Worm (Caenorhabditis elegans) whole organism, L1 larva: ENCODE results near the gene cal-8.

Source experiments
- C16A3.4 ChIP-seq: fragments of 150-350 bp; optimal IDR thresholded peaks from 2 replicates; lab custom pipeline; 2014; ENCODE audit warnings: missing biosample characterization, missing genetic modification characterization
- C34B4.2 ChIP-seq: sonication (generic microtip); optimal IDR thresholded peaks from 2 replicates; lab custom pipeline; 2017; ENCODE audit warnings: mild to moderate bottlenecking, missing genetic modification characterization, missing compliant biosample characterization
- F16B12.6 ChIP-seq: fragments of 150-350 bp; optimal IDR thresholded peaks from 2 replicates; lab custom pipeline; 2014; ENCODE audit warnings: missing biosample characterization, missing genetic modification characterization
- Y116A8C.19 ChIP-seq: sonication (generic microtip); optimal IDR thresholded peaks from 2 replicates; lab custom pipeline; 2016; ENCODE audit warnings: missing compliant biosample characterization, missing genetic modification characterization, borderline replicate concordance
- alr-1 ChIP-seq: fragments of 200-800 bp; sonication (Bioruptor generic); optimal IDR thresholded peaks from 2 replicates; lab custom pipeline; 2018; ENCODE audit warnings: borderline replicate concordance, mild to moderate bottlenecking, missing genetic modification characterization, missing compliant biosample characterization
- ama-1 ChIP-seq: fragments of 150-350 bp; optimal IDR thresholded peaks from 2 replicates; lab custom pipeline; 2014
- ceh-63 ChIP-seq: fragments of 200-800 bp; sonication (Bioruptor generic); optimal IDR thresholded peaks from 2 replicates; lab custom pipeline; 2018; ENCODE audit warnings: mild to moderate bottlenecking, missing genetic modification characterization, missing compliant biosample characterization
- egl-13 ChIP-seq: sonication (generic microtip); optimal IDR thresholded peaks from 2 replicates; lab custom pipeline; 2016; ENCODE audit warnings: missing genotype, missing genetic modification reagents, missing genetic modification characterization, missing compliant biosample characterization
- egl-27 ChIP-seq, 2 experiments: fragments of 150-350 bp in 1 of 2; sonication (generic microtip); optimal IDR thresholded peaks; 3 replicates each; lab custom pipeline; 2017 to 2018; ENCODE audit warnings: missing biosample characterization in 2 of 2, missing genetic modification characterization in 2 of 2, missing genetic modification reagents in 2 of 2
- elt-3 ChIP-seq, 6 experiments: fragments of 150-350 bp in 1 of 6; sonication (generic microtip); optimal IDR thresholded peaks; 2 replicates each; lab custom pipeline; 2017 to 2018; ENCODE audit warnings: missing biosample characterization in 6 of 6, missing genetic modification characterization in 6 of 6, inconsistent platforms in 1 of 6
- fkh-10 ChIP-seq: sonication (generic microtip); optimal IDR thresholded peaks from 2 replicates; lab custom pipeline; 2017; ENCODE audit warnings: missing biosample characterization, missing genetic modification reagents, missing genetic modification characterization
- fkh-8 ChIP-seq: sonication (generic microtip); optimal IDR thresholded peaks from 2 replicates; lab custom pipeline; 2016; ENCODE audit warnings: mild to moderate bottlenecking, missing genetic modification characterization, missing compliant biosample characterization
- grh-1 ChIP-seq: fragments of 200-800 bp; sonication (Bioruptor generic); IDR thresholded peaks from 2 replicates; pipeline ENCODE4 v1.3.6; 2022; ENCODE audit warnings: missing genetic modification reagents, missing genetic modification characterization, missing compliant biosample characterization
- hlh-17 ChIP-seq: fragments of 200-800 bp; sonication (Bioruptor generic); optimal IDR thresholded peaks from 2 replicates; lab custom pipeline; 2018; ENCODE audit warnings: missing genetic modification characterization, mild to moderate bottlenecking, missing compliant biosample characterization, moderate library complexity, borderline replicate concordance
- hpl-2 ChIP-seq: fragments of 150-350 bp; optimal IDR thresholded peaks from 2 replicates; lab custom pipeline; 2014; ENCODE audit warnings: missing biosample characterization, missing genetic modification reagents, missing genetic modification characterization
- jun-1 ChIP-seq: fragments of 150-350 bp; optimal IDR thresholded peaks from 2 replicates; lab custom pipeline; 2014; ENCODE audit warnings: missing biosample characterization, missing genetic modification reagents, missing genetic modification characterization
- lin-15B ChIP-seq: fragments of 150-350 bp; sonication (generic microtip); optimal IDR thresholded peaks from 3 replicates; lab custom pipeline; 2014; ENCODE audit warnings: missing biosample characterization, missing genetic modification characterization
- lir-3 ChIP-seq: sonication (generic microtip); optimal IDR thresholded peaks from 2 replicates; lab custom pipeline; 2016; ENCODE audit warnings: mild to moderate bottlenecking, missing genetic modification characterization, moderate library complexity, missing compliant biosample characterization; ENCODE audit not compliant: poor library complexity
- mep-1 ChIP-seq: fragments of 150-350 bp; optimal IDR thresholded peaks from 2 replicates; lab custom pipeline; 2014; ENCODE audit warnings: missing biosample characterization, missing genetic modification characterization
- nhr-12 ChIP-seq: sonication (generic microtip); optimal IDR thresholded peaks from 2 replicates; lab custom pipeline; 2017; ENCODE audit warnings: missing biosample characterization, missing genetic modification characterization
- nhr-19 ChIP-seq: fragments of 200-800 bp; sonication (Bioruptor generic); conservative IDR thresholded peaks from 2 replicates; pipeline ENCODE4 v1.3.6; 2022; ENCODE audit warnings: missing genetic modification characterization, missing compliant biosample characterization
- nhr-20 ChIP-seq: sonication (generic microtip); optimal IDR thresholded peaks from 2 replicates; lab custom pipeline; 2016; ENCODE audit warnings: mild to moderate bottlenecking, missing genetic modification characterization, missing compliant biosample characterization
- nhr-237 ChIP-seq: fragments of 150-350 bp; optimal IDR thresholded peaks from 2 replicates; lab custom pipeline; 2014; ENCODE audit warnings: missing biosample characterization, missing genetic modification characterization
- nhr-28 ChIP-seq: fragments of 150-350 bp; optimal IDR thresholded peaks from 2 replicates; lab custom pipeline; 2014; ENCODE audit warnings: missing biosample characterization, missing genetic modification characterization
- nhr-47 ChIP-seq: sonication (generic microtip); optimal IDR thresholded peaks from 2 replicates; lab custom pipeline; 2016; ENCODE audit warnings: mild to moderate bottlenecking, missing genetic modification characterization, moderate library complexity, missing compliant biosample characterization
- nhr-85 ChIP-seq: sonication (generic microtip); peaks from one replicate; lab custom pipeline; 2016; ENCODE audit warnings: missing genetic modification characterization, inconsistent platforms, missing compliant biosample characterization
- pax-3 ChIP-seq: fragments of 200-800 bp; sonication (Bioruptor generic); optimal IDR thresholded peaks from 2 replicates; lab custom pipeline; 2018; ENCODE audit warnings: mild to moderate bottlenecking, missing genetic modification characterization, moderate library complexity, missing compliant biosample characterization
- rnt-1 ChIP-seq: sonication (generic microtip); optimal IDR thresholded peaks from 2 replicates; lab custom pipeline; 2016; ENCODE audit warnings: mild to moderate bottlenecking, missing genetic modification characterization, moderate library complexity, missing compliant biosample characterization
- skn-1 ChIP-seq: fragments of 150-350 bp; optimal IDR thresholded peaks from 2 replicates; lab custom pipeline; 2014; ENCODE audit warnings: missing biosample characterization, missing genetic modification characterization
- snpc-4 ChIP-seq: fragments of 150-350 bp; optimal IDR thresholded peaks from 2 replicates; lab custom pipeline; 2014; ENCODE audit warnings: missing biosample characterization, missing genetic modification characterization
- snu-23 ChIP-seq: sonication (generic microtip); optimal IDR thresholded peaks from 2 replicates; lab custom pipeline; 2016; ENCODE audit warnings: missing genetic modification characterization, missing compliant biosample characterization
- sox-4 ChIP-seq: sonication (generic microtip); optimal IDR thresholded peaks from 2 replicates; lab custom pipeline; 2016; ENCODE audit warnings: missing genetic modification characterization, missing compliant biosample characterization
- swsn-7 ChIP-seq: sonication (generic microtip); optimal IDR thresholded peaks from 2 replicates; lab custom pipeline; 2016; ENCODE audit warnings: missing genetic modification characterization, missing compliant biosample characterization
- unc-130 ChIP-seq: fragments of 150-350 bp; optimal IDR thresholded peaks from 2 replicates; lab custom pipeline; 2017; ENCODE audit warnings: missing biosample characterization, missing genetic modification characterization, inconsistent platforms
- unc-30 ChIP-seq: sonication (generic microtip); optimal IDR thresholded peaks from 2 replicates; lab custom pipeline; 2017; ENCODE audit warnings: missing biosample characterization, missing genetic modification characterization
- unc-62 ChIP-seq: fragments of 150-350 bp; optimal IDR thresholded peaks from 2 replicates; lab custom pipeline; 2014; ENCODE audit warnings: missing biosample characterization, missing genetic modification reagents, missing genetic modification characterization
- zip-4 ChIP-seq: fragments of 200-800 bp; sonication (Bioruptor generic); optimal IDR thresholded peaks from 2 replicates; lab custom pipeline; 2018; ENCODE audit warnings: mild to moderate bottlenecking, missing genetic modification characterization, moderate library complexity, missing compliant biosample characterization

Gene cal-8

DNA sequence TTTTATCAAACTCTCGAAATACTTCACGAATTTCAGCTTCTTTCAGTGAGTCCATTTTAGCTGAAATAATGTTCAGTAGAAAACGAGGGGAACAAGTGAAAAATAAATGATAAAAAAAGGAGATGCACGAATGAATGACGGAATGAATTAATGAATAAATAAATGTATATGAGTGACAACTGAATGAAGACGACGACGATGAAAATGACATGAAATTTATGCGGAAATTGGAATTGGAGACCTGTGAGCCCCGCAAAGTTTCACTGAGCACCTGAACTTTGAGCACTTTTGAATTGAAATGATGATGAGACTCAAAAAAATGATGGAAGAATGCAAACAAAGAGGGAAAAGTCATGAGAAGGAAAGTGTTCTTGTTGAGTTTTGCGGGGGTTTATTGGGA lies at the start of gene cal-8:
cal-8 (minus strand) TSS at position 60 of the 400 bp plus-strand sequence.
- TF ChIP-seq skn-1 (tag; lab: Kevin White, UChicago): no peak
- TF ChIP-seq ama-1 (lab: Kevin White, UChicago): no peak
- TF ChIP-seq nhr-47 (tag; lab: Kevin White, UChicago): no peak
- no peak for TF ChIP-seq egl-13 (tag; lab: Kevin White, UChicago)
- no peak for TF ChIP-seq pax-3 (tag; lab: Kevin White, UChicago)
- TF ChIP-seq snu-23 (GFP tag; lab: Kevin White, UChicago): no peak
- TF ChIP-seq nhr-19: no peak
- TF ChIP-seq unc-62 (GFP tag; lab: Kevin White, UChicago): no peak

DNA sequence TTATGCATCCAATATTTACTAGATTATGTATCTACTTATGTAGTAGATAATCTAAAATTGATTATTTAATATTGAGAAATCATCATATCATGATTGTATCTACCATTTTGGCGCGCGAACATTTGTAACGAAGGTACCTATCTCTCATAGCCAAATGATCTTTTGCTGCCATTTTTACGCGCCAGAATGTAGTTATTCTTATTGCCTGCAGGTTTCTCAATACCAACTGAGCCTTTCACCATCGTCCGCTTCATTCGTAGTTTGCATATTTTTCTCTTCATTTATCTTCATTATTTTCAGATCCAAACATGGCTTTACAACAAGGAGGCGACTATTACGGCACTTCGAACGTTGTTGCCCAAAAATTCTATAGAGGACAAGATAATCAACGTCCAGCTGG lies 46.0 kb upstream of the cal-8 start, which contains the start of gene ZK177.1:
ZK177.1 (plus strand) TSS at position 301 of the 400 bp plus-strand sequence.
- TF ChIP-seq nhr-237 (tag; lab: Kevin White, UChicago): no peak
- TF ChIP-seq grh-1 (GFP tag; lab: Robert Waterston, UW): no peak
- TF ChIP-seq F16B12.6: no peak
- no peak for TF ChIP-seq hlh-17
- TF ChIP-seq nhr-12 (tag; lab: Kevin White, UChicago): no peak
- TF ChIP-seq unc-30: no peak
- TF ChIP-seq nhr-85 (tag; lab: Kevin White, UChicago): no peak
- TF ChIP-seq nhr-19: no peak
- no peak for TF ChIP-seq snpc-4 (tag; lab: Kevin White, UChicago)
- no peak for TF ChIP-seq nhr-28 (tag; lab: Kevin White, UChicago)
- TF ChIP-seq skn-1 (tag; lab: Kevin White, UChicago): no peak
- TF ChIP-seq fkh-8 (tag; lab: Kevin White, UChicago): no peak

DNA sequence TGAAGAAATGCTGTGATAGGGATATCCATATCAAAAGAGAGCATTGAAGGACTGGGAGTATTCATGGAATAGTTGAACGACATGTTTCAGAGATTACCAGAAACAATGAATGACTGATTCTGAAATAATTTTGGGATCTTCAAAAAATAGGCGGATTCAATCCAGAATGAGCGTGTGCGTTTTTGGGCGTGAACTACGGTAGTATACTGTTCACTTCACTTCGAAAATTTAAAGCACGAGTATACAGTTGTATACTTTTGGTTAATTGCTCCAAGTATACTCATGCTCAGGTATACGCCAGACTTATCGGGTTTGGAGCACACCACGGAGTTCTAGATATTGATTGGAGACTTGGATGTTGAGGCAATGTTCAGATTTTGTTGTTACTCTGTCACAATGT lies 43.5 kb upstream of the cal-8 start, which contains the start of gene tbx-35:
tbx-35 (minus strand) TSS at position 101 of the 400 bp plus-strand sequence.
- no peak for TF ChIP-seq fkh-10 (GFP tag; lab: Kevin White, UChicago)
- no peak for TF ChIP-seq jun-1
- no peak for TF ChIP-seq rnt-1 (tag; lab: Kevin White, UChicago)
- TF ChIP-seq egl-27 (tag; optimal IDR thresholded peaks at IDR 0.05; lab: Kevin White, UChicago): no peak
- TF ChIP-seq C34B4.2 (tag; lab: Kevin White, UChicago): no peak
- TF ChIP-seq F16B12.6: no peak
- no peak for TF ChIP-seq lin-15B (tag; lab: Kevin White, UChicago)
- TF ChIP-seq alr-1: no peak
- no peak for TF ChIP-seq nhr-20 (tag; lab: Kevin White, UChicago)
- TF ChIP-seq hpl-2: no peak
- no peak for TF ChIP-seq sox-4 (tag; lab: Kevin White, UChicago)

DNA sequence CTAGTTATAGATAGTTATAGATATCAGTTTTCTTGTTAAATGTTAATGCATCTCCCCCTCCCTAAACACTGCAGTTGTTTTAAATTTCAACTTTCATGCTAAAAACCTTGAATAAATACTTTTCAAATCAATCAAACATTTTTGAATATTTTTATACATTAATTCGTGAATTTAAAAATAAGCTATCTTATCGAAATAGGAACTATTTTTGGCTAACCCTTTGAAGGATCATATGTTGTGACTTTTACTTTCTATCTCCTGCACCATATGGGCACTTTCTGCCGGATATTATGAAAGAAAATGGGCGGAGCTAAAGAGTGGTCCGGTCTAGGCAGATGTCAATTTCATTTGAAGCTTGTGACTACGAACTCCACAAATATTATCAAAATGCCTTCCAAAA lies 40.8 kb upstream of the cal-8 start, which contains the start of gene ZK177.11:
ZK177.11 (plus strand) TSS at position 301 of the 400 bp plus-strand sequence.
- TF ChIP-seq unc-130 (tag; lab: Kevin White, UChicago) (no peak), nhr-28 (tag; lab: Kevin White, UChicago) (no peak), lir-3 (tag; lab: Kevin White, UChicago) (no peak), C16A3.4 (tag; lab: Kevin White, UChicago) (no peak), Y116A8C.19 (no peak), ceh-63 (GFP tag; lab: Kevin White, UChicago) (no peak), elt-3 (tag; optimal IDR thresholded peaks at IDR 0.05; lab: Kevin White, UChicago) (no peak), sox-4 (tag; lab: Kevin White, UChicago) (no peak), mep-1 (no peak), fkh-10 (GFP tag; lab: Kevin White, UChicago) (no peak), C34B4.2 (tag; lab: Kevin White, UChicago) (no peak), jun-1 (no peak), swsn-7 (tag; lab: Kevin White, UChicago) (no peak), zip-4 (GFP tag; lab: Kevin White, UChicago) (no peak), rnt-1 (tag; lab: Kevin White, UChicago) (no peak), nhr-47 (tag; lab: Kevin White, UChicago) (no peak)
